Worm (Caenorhabditis elegans): ENCODE results near the gene wht-5.

The wht-5 gene

ce11 chrIV:12340885-12341284 is 3.5 kb downstream of the wht-5 start:
- TF ChIP-seq hif-1 (tag; optimal IDR thresholded peaks at IDR 0.05), result no peak
- TF ChIP-seq unc-62 (GFP tag; optimal IDR thresholded peaks at IDR 0.05 in 1 of 2), result peak in 1 of 2 experiments; percentile 91
- no peak for TF ChIP-seq unc-62 (tag; optimal IDR thresholded peaks at IDR 0.05)

- TF ChIP-seq tag-97 (GFP tag; IDR thresholded peaks at IDR 0.05) (no peak), nhr-111 (GFP tag; optimal IDR thresholded peaks at IDR 0.05) (no peak), spr-3 (GFP tag; optimal IDR thresholded peaks at IDR 0.05) (no peak), lin-29 (GFP tag; IDR thresholded peaks at IDR 0.05) (no peak), lir-3 (tag; optimal IDR thresholded peaks at IDR 0.05) (no peak), F37D6.2 (tag; optimal IDR thresholded peaks at IDR 0.05) (no peak), lsy-2 (tag; optimal IDR thresholded peaks at IDR 0.05) (no peak), D1046.2 (GFP tag; IDR thresholded peaks at IDR 0.05) (no peak), dpl-1 (GFP tag; optimal IDR thresholded peaks at IDR 0.05) (no peak), madf-5 (GFP tag; IDR thresholded peaks at IDR 0.05) (no peak), ceh-82 (tag; optimal IDR thresholded peaks at IDR 0.05) (no peak), set-16 (GFP tag; IDR thresholded peaks at IDR 0.05) (no peak), Y5F2A.4 (GFP tag; optimal IDR thresholded peaks at IDR 0.05) (no peak), lin-15B (tag; optimal IDR thresholded peaks at IDR 0.05) (no peak)
These were observed 12.3 kb downstream of the wht-5 start, which contains the start of gene best-22 for ce11 chrIV:12349639-12350038. Gene best-22 (plus strand): TSS chrIV:12349939.

ce11 chrIV:12350235-12350634 is 12.9 kb downstream of the wht-5 start:
- TF ChIP-seq unc-62 (GFP tag; optimal IDR thresholded peaks at IDR 0.05 in 1 of 2) (peak in 1 of 2 experiments; percentile 56), unc-62 (tag; optimal IDR thresholded peaks at IDR 0.05) (no peak), fkh-10 (GFP tag; optimal IDR thresholded peaks at IDR 0.05) (peak; percentile 62), ZK337.2 (GFP tag; IDR thresholded peaks at IDR 0.05) (no peak)

DNA sequence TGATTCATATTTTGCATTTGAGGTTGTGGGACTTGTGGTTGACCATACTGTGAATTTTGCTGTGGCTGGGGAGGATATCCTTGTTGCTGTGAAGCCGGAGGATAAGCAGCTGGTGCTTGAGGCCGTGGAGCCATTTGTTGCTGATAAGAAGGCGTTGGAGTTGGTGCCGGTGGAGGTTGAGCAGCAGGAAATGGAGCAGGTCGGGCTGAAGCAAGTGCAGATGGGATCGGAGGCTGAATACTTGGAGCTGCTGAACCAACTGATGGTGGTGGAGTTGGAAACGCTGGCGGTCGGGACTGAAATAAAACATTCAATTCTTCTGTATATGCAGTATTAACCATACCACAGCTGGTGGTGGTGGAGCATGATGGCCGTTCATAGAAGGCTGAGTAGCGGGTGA is 22.6 kb downstream of the wht-5 start:
- 0 out of 4 replicates have a peak, but pooled peaks of 1 of the 2 experiments have one; percentile 3 for TF ChIP-seq madf-5 (GFP tag; IDR thresholded peaks at IDR 0.05)
- TF ChIP-seq cey-2 (tag; optimal IDR thresholded peaks at IDR 0.05; ENCODE audit: borderline replicate concordance, insufficient read depth), result no peak
- TF ChIP-seq set-16 (GFP tag; IDR thresholded peaks at IDR 0.05), result peak; percentile 71

- TF ChIP-seq daf-19 (GFP tag; conservative IDR thresholded peaks at IDR 0.05) (no peak), zip-2 (tag; optimal IDR thresholded peaks at IDR 0.05) (no peak), mes-2 (tag; optimal IDR thresholded peaks at IDR 0.05; ENCODE audit: poor library complexity, severe bottlenecking) (no peak), unc-130 (GFP tag; optimal IDR thresholded peaks at IDR 0.05) (peak; percentile 1), dpl-1 (GFP tag; optimal IDR thresholded peaks at IDR 0.05) (no peak), ZK546.5 (tag; optimal IDR thresholded peaks at IDR 0.05) (no peak), F49E8.2 (tag; optimal IDR thresholded peaks at IDR 0.05; ENCODE audit: borderline replicate concordance) (no peak), lin-39 (tag; optimal IDR thresholded peaks at IDR 0.05) (no peak), ctbp-1 (GFP tag; IDR thresholded peaks at IDR 0.05) (no peak)
These were observed 23.4 kb downstream of the wht-5 start, which contains the start of gene sec-24.2 for ce11 chrIV:12360742-12361195. Gene sec-24.2 (minus strand): TSS chrIV:12360792.

- TF ChIP-seq mxl-2 (GFP tag; conservative IDR thresholded peaks at IDR 0.05) (no peak), ceh-82 (tag; optimal IDR thresholded peaks at IDR 0.05) (no peak), unc-39 (tag; optimal IDR thresholded peaks at IDR 0.05) (no peak), hmg-1.1 (GFP tag; IDR thresholded peaks at IDR 0.05) (peak; percentile 59), unc-62 (GFP tag; optimal IDR thresholded peaks at IDR 0.05 in 1 of 2) (peak in 1 of 2 experiments; percentile 92), unc-62 (tag; optimal IDR thresholded peaks at IDR 0.05) (no peak), lin-15B (tag; optimal IDR thresholded peaks at IDR 0.05) (no peak), aha-1 (tag) (peak; percentile 91), dmd-6 (GFP tag; IDR thresholded peaks at IDR 0.05) (peak; percentile 42), ceh-44 (GFP tag; IDR thresholded peaks at IDR 0.05) (0 out of 2 replicates have a peak, but pooled peaks have one; percentile 8), mes-2 (tag; optimal IDR thresholded peaks at IDR 0.05; ENCODE audit: poor library complexity, severe bottlenecking) (peak; percentile 50), lin-13 (GFP tag; optimal IDR thresholded peaks at IDR 0.05) (peak; percentile 8), ZK546.5 (tag; optimal IDR thresholded peaks at IDR 0.05) (peak in 1 of 2 experiments; percentile 65), lsy-2 (tag; optimal IDR thresholded peaks at IDR 0.05) (peak; percentile 25 to 89), F44E2.7 (GFP tag; IDR thresholded peaks at IDR 0.05) (no peak), Y75B8A.6 (GFP tag; IDR thresholded peaks at IDR 0.05) (no peak), unc-130 (GFP tag; optimal IDR thresholded peaks at IDR 0.05) (no peak), dmd-9 (GFP tag; IDR thresholded peaks at IDR 0.05) (no peak), D1046.2 (GFP tag; IDR thresholded peaks at IDR 0.05) (no peak), lin-38 (GFP tag; IDR thresholded peaks at IDR 0.05) (no peak)
These were observed 24.2 kb downstream of the wht-5 start, which contains the start of the genes ccr-4 and ZC518.8 for ce11 chrIV:12361392-12362092. Gene ccr-4 (plus strand): TSS chrIV:12361542. Gene ZC518.8 (minus strand): TSS chrIV:12361908.

Measured in whole organism, L4 larva.